ENCODE assay signal across 1 fruit fly cellular context in genomic region chr2L:16715841-16716701, dm6.
TF ChIP-seq lines count a peak whose summit lies in the region.

Gene Cyt-c-d, plus strand, starts transcription at chr2L:16715891.
Gene CG31808, minus strand, starts transcription at chr2L:16716195.

TF ChIP-seq in whole organism, embryonic, 481 proteins besides CTCF, POLR2A, EP300 and RAD21 (continued from another document):
- peak; percentile 92 for TF ChIP-seq bab2 (GFP tag; optimal IDR thresholded peaks at IDR 0.05; lab: Kevin White, UChicago)
- TF ChIP-seq Atf6 (GFP tag; IDR thresholded peaks at IDR 0.05; lab: Robert Waterston, UW) = peak; percentile 96
- TF ChIP-seq Drgx (GFP tag; IDR thresholded peaks at IDR 0.05; lab: Robert Waterston, UW) = peak; percentile 99
- peak; percentile 98 for TF ChIP-seq seq (GFP tag; IDR thresholded peaks at IDR 0.05; lab: Robert Waterston, UW)
- TF ChIP-seq schlank (tag; optimal IDR thresholded peaks at IDR 0.05; lab: Kevin White, UChicago) = peak; percentile 70
- TF ChIP-seq insv (GFP tag; optimal IDR thresholded peaks at IDR 0.05; lab: Kevin White, UChicago) = peak in 1 of 2 experiments; percentile 59
- TF ChIP-seq wdn (GFP tag; IDR thresholded peaks at IDR 0.05; lab: Robert Waterston, UW) = peak; percentile 91
- TF ChIP-seq Aef1 (GFP tag; IDR thresholded peaks at IDR 0.05; lab: Robert Waterston, UW) = peak; percentile 98
- TF ChIP-seq Side (GFP tag; optimal IDR thresholded peaks at IDR 0.05; lab: Kevin White, UChicago) = peak; percentile 88
- peak; percentile 85 for TF ChIP-seq CG12236 (GFP tag; optimal IDR thresholded peaks at IDR 0.05; lab: Kevin White, UChicago)
- peak; percentile 33 for TF ChIP-seq CG9797 (GFP tag; optimal IDR thresholded peaks at IDR 0.05; lab: Kevin White, UChicago)
- TF ChIP-seq CG8281 (tag; optimal IDR thresholded peaks at IDR 0.05; lab: Kevin White, UChicago) = peak; percentile 87
- peak; percentile 88 for TF ChIP-seq repo (GFP tag; optimal IDR thresholded peaks at IDR 0.05; lab: Kevin White, UChicago)
- TF ChIP-seq pita (GFP tag; optimal IDR thresholded peaks at IDR 0.05; lab: Kevin White, UChicago) = no peak
- peak; percentile 98 for TF ChIP-seq ATbp (GFP tag; optimal IDR thresholded peaks at IDR 0.05; lab: Kevin White, UChicago)
- TF ChIP-seq CG13894 (tag; optimal IDR thresholded peaks at IDR 0.05; lab: Kevin White, UChicago) = peak; percentile 2
- TF ChIP-seq Elba2 (GFP tag; optimal IDR thresholded peaks at IDR 0.05; lab: Kevin White, UChicago) = no peak
- peak; percentile 95 for TF ChIP-seq gt (GFP tag; IDR thresholded peaks at IDR 0.05; lab: Robert Waterston, UW)
- TF ChIP-seq Dll (GFP tag; IDR thresholded peaks at IDR 0.05; lab: Robert Waterston, UW; ENCODE audit: partially characterized antibody) = peak; percentile 35; the same call in 1 of the 4 replicates
- TF ChIP-seq CG4282 (GFP tag; optimal IDR thresholded peaks at IDR 0.05; lab: Kevin White, UChicago) = peak; percentile 67
- TF ChIP-seq sqz (GFP tag; optimal IDR thresholded peaks at IDR 0.05; lab: Kevin White, UChicago) = peak; percentile 91
- TF ChIP-seq dpn (GFP tag; optimal IDR thresholded peaks at IDR 0.05; lab: Kevin White, UChicago) = peak; percentile 95 to 97
- peak; percentile 95 for TF ChIP-seq CG2889 (GFP tag; IDR thresholded peaks at IDR 0.05; lab: Robert Waterston, UW)
- TF ChIP-seq mld (GFP tag; IDR thresholded peaks at IDR 0.05; lab: Robert Waterston, UW; ENCODE audit: partially characterized antibody) = no peak
- peak; percentile 81 for TF ChIP-seq CG30020 (tag; optimal IDR thresholded peaks at IDR 0.05; lab: Kevin White, UChicago)
- peak; percentile 94 for TF ChIP-seq CG18764 (GFP tag; optimal IDR thresholded peaks at IDR 0.05; lab: Kevin White, UChicago)
- no peak for TF ChIP-seq lov (optimal IDR thresholded peaks at IDR 0.05; lab: Kevin White, UChicago)
- peak; percentile 96 for TF ChIP-seq lov (GFP tag; IDR thresholded peaks at IDR 0.05; lab: Robert Waterston, UW)
- TF ChIP-seq fu2 (GFP tag; optimal IDR thresholded peaks at IDR 0.05; lab: Kevin White, UChicago) = peak; percentile 83
- peak; percentile 17 for TF ChIP-seq gfzf (GFP tag; optimal IDR thresholded peaks at IDR 0.05; lab: Kevin White, UChicago)
- peak; percentile 95 for TF ChIP-seq CG4820 (GFP tag; optimal IDR thresholded peaks at IDR 0.05; lab: Kevin White, UChicago)
- TF ChIP-seq shn (GFP tag; optimal IDR thresholded peaks at IDR 0.05; lab: Kevin White, UChicago) = peak; percentile 87
- peak; percentile 60 for TF ChIP-seq CG3163 (GFP tag; optimal IDR thresholded peaks at IDR 0.05; lab: Kevin White, UChicago)
- TF ChIP-seq CHES-1-like (GFP tag; optimal IDR thresholded peaks at IDR 0.05; lab: Kevin White, UChicago) = peak; percentile 80
- peak; percentile 90 for TF ChIP-seq kah (GFP tag; optimal IDR thresholded peaks at IDR 0.05; lab: Kevin White, UChicago)
- peak; percentile 94 for TF ChIP-seq CG9727 (GFP tag; optimal IDR thresholded peaks at IDR 0.05; lab: Kevin White, UChicago)
- TF ChIP-seq ttk (GFP tag; IDR thresholded peaks at IDR 0.05; lab: Robert Waterston, UW) = peak; percentile 99
- peak; percentile 85 for TF ChIP-seq Hmx (GFP tag; optimal IDR thresholded peaks at IDR 0.05; lab: Kevin White, UChicago)
- peak; percentile 94 for TF ChIP-seq Oaz (GFP tag; IDR thresholded peaks at IDR 0.05; lab: Robert Waterston, UW)
- peak; percentile 85 for TF ChIP-seq CG2116 (GFP tag; optimal IDR thresholded peaks at IDR 0.05; lab: Kevin White, UChicago)
- TF ChIP-seq CG31441 (GFP tag; IDR thresholded peaks at IDR 0.05; lab: Robert Waterston, UW) = peak; percentile 95
- peak; percentile 96 for TF ChIP-seq Spps (tag; optimal IDR thresholded peaks at IDR 0.05; lab: Kevin White, UChicago)
- peak; percentile 86 for TF ChIP-seq MBD-R2 (GFP tag; IDR thresholded peaks at IDR 0.05; lab: Robert Waterston, UW)
- TF ChIP-seq HLHmδ (GFP tag; optimal IDR thresholded peaks at IDR 0.05; lab: Kevin White, UChicago) = peak; percentile 64
- peak; percentile 92 for TF ChIP-seq pnt (GFP tag; optimal IDR thresholded peaks at IDR 0.05; lab: Kevin White, UChicago)
- TF ChIP-seq BtbVII (GFP tag; optimal IDR thresholded peaks at IDR 0.05; lab: Kevin White, UChicago) = peak; percentile 95
- peak; percentile 58 for TF ChIP-seq CG14965 (GFP tag; optimal IDR thresholded peaks at IDR 0.05; lab: Kevin White, UChicago; ENCODE audit: borderline replicate concordance)
- TF ChIP-seq NfI (GFP tag; optimal IDR thresholded peaks at IDR 0.05; lab: Kevin White, UChicago) = peak; percentile 97
- TF ChIP-seq CG17328 (GFP tag; IDR thresholded peaks at IDR 0.05; lab: Robert Waterston, UW) = peak; percentile 99
- no peak for TF ChIP-seq hkb (optimal IDR thresholded peaks at IDR 0.05; lab: Kevin White, UChicago)
- TF ChIP-seq hkb (GFP tag; IDR thresholded peaks at IDR 0.05; lab: Robert Waterston, UW) = peak; percentile 98
- TF ChIP-seq CG7987 (GFP tag; optimal IDR thresholded peaks at IDR 0.05; lab: Kevin White, UChicago) = peak; percentile 83
- TF ChIP-seq Dbx (GFP tag; IDR thresholded peaks at IDR 0.05; lab: Robert Waterston, UW) = peak; percentile 90
- TF ChIP-seq sisA (GFP tag; IDR thresholded peaks at IDR 0.05; lab: Robert Waterston, UW) = peak; percentile 97
- TF ChIP-seq CG6854 (GFP tag; optimal IDR thresholded peaks at IDR 0.05; lab: Kevin White, UChicago) = peak; percentile 92
- peak; percentile 96 for TF ChIP-seq CG18476 (GFP tag; optimal IDR thresholded peaks at IDR 0.05; lab: Kevin White, UChicago)
- peak; percentile 87 for TF ChIP-seq CG8089 (GFP tag; optimal IDR thresholded peaks at IDR 0.05; lab: Kevin White, UChicago)
- TF ChIP-seq Dek (tag; optimal IDR thresholded peaks at IDR 0.05; lab: Kevin White, UChicago) = peak; percentile 96
- TF ChIP-seq CG12391 (tag; optimal IDR thresholded peaks at IDR 0.05; lab: Kevin White, UChicago) = peak; percentile 99
- peak; percentile 97 for TF ChIP-seq HmgZ (tag; optimal IDR thresholded peaks at IDR 0.05; lab: Kevin White, UChicago)
- peak; percentile 94 for TF ChIP-seq fd3F (GFP tag; optimal IDR thresholded peaks at IDR 0.05; lab: Kevin White, UChicago)
- peak; percentile 99 for TF ChIP-seq Sox102F (GFP tag; optimal IDR thresholded peaks at IDR 0.05; lab: Kevin White, UChicago)
- peak; percentile 8 for TF ChIP-seq BEAF-32 (GFP tag; optimal IDR thresholded peaks at IDR 0.05; lab: Kevin White, UChicago)
- no peak for TF ChIP-seq ash1 (GFP tag; optimal IDR thresholded peaks at IDR 0.05; lab: Kevin White, UChicago)
- TF ChIP-seq Dfd (GFP tag; optimal IDR thresholded peaks at IDR 0.05; lab: Kevin White, UChicago) = no peak
- TF ChIP-seq Neu2 (GFP tag; optimal IDR thresholded peaks at IDR 0.05; lab: Kevin White, UChicago; ENCODE audit: borderline replicate concordance) = no peak
- peak; percentile 97 for TF ChIP-seq CG14441 (GFP tag; IDR thresholded peaks at IDR 0.05; lab: Robert Waterston, UW)
- TF ChIP-seq CG1832 (GFP tag; optimal IDR thresholded peaks at IDR 0.05; lab: Kevin White, UChicago) = peak; percentile 53
- no peak for TF ChIP-seq Scr (GFP tag; IDR thresholded peaks at IDR 0.05; lab: Robert Waterston, UW; ENCODE audit: partially characterized antibody)
- peak; percentile 42; the same call in 1 of the 3 replicates for TF ChIP-seq CG6791 (GFP tag; IDR thresholded peaks at IDR 0.05; lab: Robert Waterston, UW; ENCODE audit: partially characterized antibody)
- peak; percentile 97 for TF ChIP-seq Ada2b (GFP tag; IDR thresholded peaks at IDR 0.05; lab: Robert Waterston, UW)
- TF ChIP-seq corto (GFP tag; optimal IDR thresholded peaks at IDR 0.05; lab: Kevin White, UChicago) = peak; percentile 89
- TF ChIP-seq CG33557 (GFP tag; optimal IDR thresholded peaks at IDR 0.05; lab: Kevin White, UChicago) = peak; percentile 92
- TF ChIP-seq pzg (GFP tag; optimal IDR thresholded peaks at IDR 0.05; lab: Kevin White, UChicago) = peak; percentile 8
- no peak; the same call in 1 of the 2 replicates for TF ChIP-seq crol (GFP tag; IDR thresholded peaks at IDR 0.05; lab: Robert Waterston, UW)
- peak; percentile 91 for TF ChIP-seq CG12744 (GFP tag; optimal IDR thresholded peaks at IDR 0.05; lab: Kevin White, UChicago)
- TF ChIP-seq Ssrp (tag; optimal IDR thresholded peaks at IDR 0.05; lab: Kevin White, UChicago) = peak; percentile 97
- peak; percentile 96 for TF ChIP-seq Hand (GFP tag; optimal IDR thresholded peaks at IDR 0.05; lab: Kevin White, UChicago)
- peak; percentile 98 for TF ChIP-seq CG2712 (tag; optimal IDR thresholded peaks at IDR 0.05; lab: Kevin White, UChicago)
- peak; percentile 91 for TF ChIP-seq mam (GFP tag; optimal IDR thresholded peaks at IDR 0.05; lab: Kevin White, UChicago)
- peak in 1 of 2 experiments; percentile 99 for TF ChIP-seq eve (GFP tag; optimal IDR thresholded peaks at IDR 0.05; lab: Kevin White, UChicago)
- TF ChIP-seq Jarid2 (GFP tag; optimal IDR thresholded peaks at IDR 0.05; lab: Kevin White, UChicago) = peak; percentile 83
- no peak for TF ChIP-seq Lpt (GFP tag; optimal IDR thresholded peaks at IDR 0.05; lab: Kevin White, UChicago)
- TF ChIP-seq CG5245 (GFP tag; optimal IDR thresholded peaks at IDR 0.05; lab: Kevin White, UChicago) = peak; percentile 95
- TF ChIP-seq p53 (GFP tag; optimal IDR thresholded peaks at IDR 0.05; lab: Kevin White, UChicago) = peak; percentile 56
- peak; percentile 86 for TF ChIP-seq Nf-YB (GFP tag; optimal IDR thresholded peaks at IDR 0.05; lab: Kevin White, UChicago)
- no peak; the same call in 1 of the 2 replicates for TF ChIP-seq amos (GFP tag; IDR thresholded peaks at IDR 0.05; lab: Robert Waterston, UW; ENCODE audit: partially characterized antibody)
- peak; percentile 97 for TF ChIP-seq tap (tag; optimal IDR thresholded peaks at IDR 0.05; lab: Kevin White, UChicago)
- no peak for TF ChIP-seq CG8478 (optimal IDR thresholded peaks at IDR 0.05; lab: Kevin White, UChicago)
- peak; percentile 95 for TF ChIP-seq chm (GFP tag; IDR thresholded peaks at IDR 0.05; lab: Robert Waterston, UW)
- peak; percentile 90 for TF ChIP-seq pum (GFP tag; optimal IDR thresholded peaks at IDR 0.05; lab: Kevin White, UChicago)
- TF ChIP-seq wor (GFP tag; IDR thresholded peaks at IDR 0.05; lab: Robert Waterston, UW) = peak; percentile 98
- peak; percentile 97 for TF ChIP-seq gce (GFP tag; IDR thresholded peaks at IDR 0.05; lab: Robert Waterston, UW)
- peak; percentile 89 for TF ChIP-seq rib (GFP tag; IDR thresholded peaks at IDR 0.05; lab: Robert Waterston, UW)
- TF ChIP-seq Mad (GFP tag; optimal IDR thresholded peaks at IDR 0.05; lab: Kevin White, UChicago) = peak; percentile 94
- TF ChIP-seq lbe (GFP tag; optimal IDR thresholded peaks at IDR 0.05; lab: Kevin White, UChicago) = peak; percentile 93
- TF ChIP-seq CG10321 (GFP tag; IDR thresholded peaks at IDR 0.05; lab: Robert Waterston, UW) = peak; percentile 68; the same call in 1 of the 2 replicates
- peak; percentile 97 for TF ChIP-seq Fer1 (GFP tag; optimal IDR thresholded peaks at IDR 0.05; lab: Kevin White, UChicago)
- TF ChIP-seq CG12769 (tag; optimal IDR thresholded peaks at IDR 0.05; lab: Kevin White, UChicago) = peak; percentile 95
- peak; percentile 96 for TF ChIP-seq Hr3 (GFP tag; optimal IDR thresholded peaks at IDR 0.05; lab: Kevin White, UChicago)
- TF ChIP-seq crp (GFP tag; optimal IDR thresholded peaks at IDR 0.05; lab: Kevin White, UChicago) = peak in 1 of 2 experiments; percentile 70
- TF ChIP-seq ab (GFP tag; optimal IDR thresholded peaks at IDR 0.05; lab: Kevin White, UChicago) = peak; percentile 86
- peak; percentile 93 for TF ChIP-seq CG12155 (GFP tag; optimal IDR thresholded peaks at IDR 0.05; lab: Kevin White, UChicago)
- TF ChIP-seq CG2875 (GFP tag; optimal IDR thresholded peaks at IDR 0.05; lab: Kevin White, UChicago) = peak; percentile 97
- TF ChIP-seq ERR (GFP tag; optimal IDR thresholded peaks at IDR 0.05; lab: Kevin White, UChicago) = peak; percentile 78
- peak; percentile 98 for TF ChIP-seq Ptx1 (GFP tag; IDR thresholded peaks at IDR 0.05; lab: Robert Waterston, UW)
- peak; percentile 47 for TF ChIP-seq MESR4 (GFP tag; optimal IDR thresholded peaks at IDR 0.05; lab: Kevin White, UChicago)
- TF ChIP-seq CG11456 (GFP tag; IDR thresholded peaks at IDR 0.05; lab: Robert Waterston, UW) = peak; percentile 92
- peak; percentile 96 for TF ChIP-seq jigr1 (GFP tag; IDR thresholded peaks at IDR 0.05; lab: Robert Waterston, UW)
- peak; percentile 92 for TF ChIP-seq ro (GFP tag; IDR thresholded peaks at IDR 0.05; lab: Robert Waterston, UW)
- TF ChIP-seq Meics (GFP tag; optimal IDR thresholded peaks at IDR 0.05; lab: Kevin White, UChicago) = peak; percentile 95
- peak; percentile 98 for TF ChIP-seq fd96Cb (tag; optimal IDR thresholded peaks at IDR 0.05; lab: Kevin White, UChicago)
- TF ChIP-seq E2f1 (GFP tag; IDR thresholded peaks at IDR 0.05; lab: Robert Waterston, UW) = peak; percentile 97
- peak; percentile 82 for TF ChIP-seq gro (GFP tag; optimal IDR thresholded peaks at IDR 0.05; lab: Kevin White, UChicago)
TF ChIP-seq in whole organism, embryonic: peak in this region for 442.
